Fruit fly (Drosophila melanogaster) whole organism, embryonic: Measurements from ENCODE around the gene InR.
A peak's percentile ranks its signal among the peaks of the same experiment; 100 is the strongest.

Source experiments
- Blimp-1 ChIP-seq: fragments of 200-800 bp; sonication (Bioruptor generic); optimal IDR thresholded peaks from 3 replicates; lab custom pipeline; 2018; ENCODE audit warnings: missing biosample characterization, missing genetic modification characterization, mild to moderate bottlenecking, moderate library complexity, missing genetic modification reagents
- CG10462 ChIP-seq: fragments of 200-800 bp; sonication (Bioruptor generic); optimal IDR thresholded peaks from 2 replicates; lab custom pipeline; 2016; ENCODE audit warnings: missing biosample characterization, missing genetic modification characterization
- CG10979 ChIP-seq: fragments of 200-800 bp; sonication (Bioruptor generic); optimal IDR thresholded peaks from 2 replicates; lab custom pipeline; 2018; ENCODE audit warnings: missing biosample characterization, mild to moderate bottlenecking, missing genetic modification characterization, moderate library complexity
- CG12155 ChIP-seq: fragments of 200-800 bp; sonication (Bioruptor generic); optimal IDR thresholded peaks from 3 replicates; lab custom pipeline; 2016; ENCODE audit warnings: missing biosample characterization, missing genetic modification characterization
- CG12744 ChIP-seq: fragments of 200-800 bp; sonication (Bioruptor generic); optimal IDR thresholded peaks from 2 replicates; lab custom pipeline; 2016; ENCODE audit warnings: missing biosample characterization, missing genetic modification characterization
- CG13296 ChIP-seq: fragments of 200-800 bp; sonication (Bioruptor generic); optimal IDR thresholded peaks from 3 replicates; lab custom pipeline; 2018; ENCODE audit warnings: missing biosample characterization, mild to moderate bottlenecking, missing genetic modification characterization
- CG13424 ChIP-seq: fragments of 200-800 bp; sonication (Bioruptor generic); optimal IDR thresholded peaks from 2 replicates; lab custom pipeline; 2019; ENCODE audit warnings: missing biosample characterization, mild to moderate bottlenecking, missing genetic modification characterization, moderate library complexity
- CG14441 ChIP-seq: fragments of 200-800 bp; sonication (Bioruptor generic); IDR thresholded peaks from 2 replicates; pipeline ENCODE4 v1.3.6; 2022; ENCODE audit warnings: missing biosample characterization, missing genetic modification characterization
- CG17385 ChIP-seq: fragments of 200-800 bp; sonication (Bioruptor generic); optimal IDR thresholded peaks from 3 replicates; lab custom pipeline; 2018; ENCODE audit warnings: missing biosample characterization, mild to moderate bottlenecking, missing genetic modification characterization
- CG18262 ChIP-seq: fragments of 200-800 bp; optimal IDR thresholded peaks from 3 replicates; lab custom pipeline; 2019; ENCODE audit warnings: missing biosample characterization, mild to moderate bottlenecking, missing genetic modification characterization, moderate library complexity
- CG30020 ChIP-seq: fragments of 200-800 bp; optimal IDR thresholded peaks from 2 replicates; lab custom pipeline; 2019; ENCODE audit warnings: missing biosample characterization, mild to moderate bottlenecking, missing genetic modification characterization, moderate library complexity
- CG31224 ChIP-seq: fragments of 200-800 bp; sonication (Bioruptor generic); IDR thresholded peaks from 2 replicates; pipeline ENCODE4 v1.3.6; 2022; ENCODE audit warnings: missing biosample characterization, missing genetic modification characterization
- CG31388 ChIP-seq: fragments of 200-800 bp; sonication (Bioruptor generic); optimal IDR thresholded peaks from 2 replicates; lab custom pipeline; 2016; ENCODE audit warnings: missing biosample characterization, missing genetic modification characterization
- CG31441 ChIP-seq: fragments of 200-800 bp; sonication (Bioruptor generic); IDR thresholded peaks from 2 replicates; pipeline ENCODE4 v1.3.6; 2022; ENCODE audit warnings: missing biosample characterization, missing genetic modification characterization
- CG3726 ChIP-seq: fragments of 200-800 bp; sonication (Bioruptor generic); IDR thresholded peaks from 3 replicates; pipeline ENCODE4, ENCODE4 v1.3.6; 2022; ENCODE audit warnings: missing biosample characterization, missing genetic modification characterization
- CG3838 ChIP-seq: fragments of 200-800 bp; sonication (Bioruptor generic); optimal IDR thresholded peaks from 3 replicates; lab custom pipeline; 2016; ENCODE audit warnings: missing biosample characterization, missing genetic modification characterization
- CG4424 ChIP-seq: fragments of 200-800 bp; sonication (Bioruptor generic); optimal IDR thresholded peaks from 3 replicates; lab custom pipeline; 2016; ENCODE audit warnings: missing biosample characterization, missing genetic modification characterization
- CG7839 ChIP-seq: fragments of 200-800 bp; sonication (Bioruptor generic); optimal IDR thresholded peaks from 3 replicates; lab custom pipeline; 2018; ENCODE audit warnings: missing biosample characterization, mild to moderate bottlenecking, missing genetic modification characterization, moderate library complexity
- CG7928 ChIP-seq: fragments of 200-800 bp; sonication (Bioruptor generic); optimal IDR thresholded peaks from 2 replicates; lab custom pipeline; 2017; ENCODE audit warnings: missing biosample characterization, mild to moderate bottlenecking, missing genetic modification characterization
- CG8089 ChIP-seq: fragments of 200-800 bp; sonication (Bioruptor generic); optimal IDR thresholded peaks from 3 replicates; lab custom pipeline; 2016; ENCODE audit warnings: missing biosample characterization, missing genetic modification characterization
- CG8359 ChIP-seq: fragments of 200-800 bp; sonication (Bioruptor generic); optimal IDR thresholded peaks from 2 replicates; lab custom pipeline; 2017; ENCODE audit warnings: missing biosample characterization, mild to moderate bottlenecking, missing genetic modification characterization, borderline replicate concordance
- CG8765 ChIP-seq: fragments of 200-800 bp; sonication (Bioruptor generic); IDR thresholded peaks from 2 replicates; pipeline ENCODE4 v1.3.6; 2022; ENCODE audit warnings: missing biosample characterization, missing genetic modification characterization
- CG8944 ChIP-seq: fragments of 200-800 bp; sonication (Bioruptor generic); optimal IDR thresholded peaks from 3 replicates; lab custom pipeline; 2016; ENCODE audit warnings: missing biosample characterization, missing genetic modification characterization
- CG9215 ChIP-seq: fragments of 200-800 bp; sonication (Bioruptor generic); IDR thresholded peaks from 2 replicates; pipeline ENCODE4 v1.3.6; 2022; ENCODE audit warnings: missing biosample characterization, missing genetic modification characterization
- CG9797 ChIP-seq: fragments of 200-800 bp; sonication (Bioruptor generic); optimal IDR thresholded peaks from 3 replicates; lab custom pipeline; 2018; ENCODE audit warnings: missing biosample characterization, mild to moderate bottlenecking, missing genetic modification characterization
- Dfd ChIP-seq, 2 experiments: fragments of >200 bp; optimal IDR thresholded peaks; 2 replicates each; lab custom pipeline; 2017; ENCODE audit warnings: missing biosample characterization in 2 of 2, missing genetic modification characterization in 2 of 2
- Dip2 ChIP-seq: fragments of 200-800 bp; sonication (Bioruptor generic); IDR thresholded peaks from 2 replicates; pipeline ENCODE4 v1.3.6; 2022; ENCODE audit warnings: missing biosample characterization, missing genetic modification characterization
- Ets97D ChIP-seq: fragments of 200-800 bp; sonication (Bioruptor generic); optimal IDR thresholded peaks from 3 replicates; lab custom pipeline; 2016; ENCODE audit warnings: missing biosample characterization, missing genetic modification characterization
- Fer1 ChIP-seq: fragments of 200-800 bp; sonication (Bioruptor generic); optimal IDR thresholded peaks from 2 replicates; lab custom pipeline; 2017; ENCODE audit warnings: missing biosample characterization, mild to moderate bottlenecking, missing genetic modification characterization
- Hmr ChIP-seq: fragments of 200-800 bp; sonication (Bioruptor generic); optimal IDR thresholded peaks from 3 replicates; lab custom pipeline; 2017; ENCODE audit warnings: mild to moderate bottlenecking, missing biosample characterization, missing genetic modification reagents, missing genetic modification characterization
- Lpt ChIP-seq: fragments of >200 bp; optimal IDR thresholded peaks from 2 replicates; lab custom pipeline; 2018; ENCODE audit warnings: missing biosample characterization, missing genetic modification characterization
- MESR4 ChIP-seq: fragments of 200-800 bp; sonication (Bioruptor generic); optimal IDR thresholded peaks from 2 replicates; lab custom pipeline; 2018; ENCODE audit warnings: missing biosample characterization, mild to moderate bottlenecking, missing genetic modification characterization, moderate library complexity
- Mad ChIP-seq: fragments of 200-800 bp; sonication (Bioruptor generic); optimal IDR thresholded peaks from 2 replicates; lab custom pipeline; 2016; ENCODE audit warnings: missing biosample characterization, missing genetic modification characterization
- Side ChIP-seq: fragments of 200-800 bp; sonication (Bioruptor generic); optimal IDR thresholded peaks from 2 replicates; lab custom pipeline; 2016; ENCODE audit warnings: missing biosample characterization, missing genetic modification characterization
- Sin3A ChIP-seq: fragments of >200 bp; optimal IDR thresholded peaks from 2 replicates; lab custom pipeline; 2018
- Sry-δ ChIP-seq: fragments of 200-800 bp; sonication (Bioruptor generic); optimal IDR thresholded peaks from 2 replicates; lab custom pipeline; 2016; ENCODE audit warnings: missing biosample characterization, missing genetic modification characterization
- al ChIP-seq: fragments of 200-800 bp; sonication (Bioruptor generic); IDR thresholded peaks from 2 replicates; pipeline ENCODE4 v1.3.6; 2022; ENCODE audit warnings: missing biosample characterization, missing genetic modification characterization
- crol ChIP-seq: fragments of 200-800 bp; sonication (Bioruptor generic); IDR thresholded peaks from 2 replicates; pipeline ENCODE4 v1.3.6; 2022; ENCODE audit warnings: missing biosample characterization, missing genetic modification characterization
- danr ChIP-seq: fragments of 200-800 bp; sonication (Bioruptor generic); IDR thresholded peaks from 2 replicates; pipeline ENCODE4 v1.3.6; 2022; ENCODE audit warnings: missing biosample characterization, missing genetic modification characterization
- ems ChIP-seq: fragments of 200-800 bp; sonication (Bioruptor generic); optimal IDR thresholded peaks from 3 replicates; lab custom pipeline; 2016; ENCODE audit warnings: missing biosample characterization, missing genetic modification characterization
- esg ChIP-seq: fragments of 200-800 bp; sonication (Bioruptor generic); conservative IDR thresholded peaks from 2 replicates; pipeline ENCODE4 v1.3.6; 2022; ENCODE audit warnings: missing biosample characterization, missing genetic modification characterization
- nerfin-2 ChIP-seq: fragments of 200-800 bp; sonication (Bioruptor generic); IDR thresholded peaks from 2 replicates; pipeline ENCODE4 v1.3.6; 2022; ENCODE audit warnings: missing biosample characterization, missing genetic modification characterization; ENCODE audit not compliant: partially characterized antibody
- p53 ChIP-seq: fragments of 200-800 bp; sonication (Bioruptor generic); optimal IDR thresholded peaks from 2 replicates; lab custom pipeline; 2016; ENCODE audit warnings: missing biosample characterization, missing genetic modification characterization
- pfk ChIP-seq: fragments of 200-800 bp; sonication (Bioruptor generic); optimal IDR thresholded peaks from 2 replicates; lab custom pipeline; 2018; ENCODE audit warnings: missing biosample characterization, mild to moderate bottlenecking, missing genetic modification characterization, moderate library complexity
- repo ChIP-seq: fragments of 200-800 bp; sonication (Bioruptor generic); optimal IDR thresholded peaks from 2 replicates; lab custom pipeline; 2016; ENCODE audit warnings: missing biosample characterization, missing genetic modification characterization
- shn ChIP-seq: fragments of 200-800 bp; sonication (Bioruptor generic); optimal IDR thresholded peaks from 3 replicates; lab custom pipeline; 2016; ENCODE audit warnings: missing biosample characterization, missing genetic modification characterization
- slbo ChIP-seq: fragments of 200-800 bp; sonication (Bioruptor generic); IDR thresholded peaks from 2 replicates; pipeline ENCODE4 v1.3.6; 2022; ENCODE audit warnings: missing biosample characterization, missing genetic modification characterization
- slou ChIP-seq: fragments of 200-800 bp; sonication (Bioruptor generic); optimal IDR thresholded peaks from 3 replicates; lab custom pipeline; 2016; ENCODE audit warnings: missing biosample characterization, missing genetic modification characterization
- sqz ChIP-seq: fragments of 200-800 bp; sonication (Bioruptor generic); optimal IDR thresholded peaks from 3 replicates; lab custom pipeline; 2018; ENCODE audit warnings: missing biosample characterization, mild to moderate bottlenecking, missing genetic modification characterization
- tx ChIP-seq: fragments of 200-800 bp; sonication (Bioruptor generic); optimal IDR thresholded peaks from 2 replicates; lab custom pipeline; 2016; ENCODE audit warnings: missing biosample characterization, missing genetic modification characterization
- zen ChIP-seq: fragments of 200-800 bp; sonication (Bioruptor generic); optimal IDR thresholded peaks from 3 replicates; lab custom pipeline; 2018; ENCODE audit warnings: missing biosample characterization, mild to moderate bottlenecking, missing genetic modification characterization, moderate library complexity
- zen2 ChIP-seq: fragments of 200-800 bp; sonication (Bioruptor generic); IDR thresholded peaks from 3 replicates; pipeline ENCODE4 v1.3.6; 2022; ENCODE audit warnings: missing biosample characterization, missing genetic modification characterization; ENCODE audit not compliant: partially characterized antibody

Gene InR

dm6 chr3R:21662501-21663007, 43.4 kb upstream of the InR start, which contains the start of gene Archease (continued):
- TF ChIP-seq esg (GFP tag; lab: Robert Waterston, UW), result no peak
- TF ChIP-seq CG3838 (GFP tag; lab: Kevin White, UChicago), result peak; percentile 15
- TF ChIP-seq Dfd (GFP tag; optimal IDR thresholded peaks at IDR 0.05; lab: Kevin White, UChicago), result no peak
- 0 out of 2 replicates have a peak, but pooled peaks have one; percentile 12 for TF ChIP-seq al (GFP tag; lab: Robert Waterston, UW)
- TF ChIP-seq CG9215 (GFP tag; lab: Robert Waterston, UW), result no peak
- no peak for TF ChIP-seq shn (GFP tag; lab: Kevin White, UChicago)
- no peak for TF ChIP-seq crol
- TF ChIP-seq Ets97D (GFP tag; lab: Kevin White, UChicago), result peak; percentile 84
- TF ChIP-seq Fer1, result peak; percentile 82
- no peak for TF ChIP-seq CG10462 (GFP tag; lab: Kevin White, UChicago)
- no peak for TF ChIP-seq zen2
- peak; percentile 61 for TF ChIP-seq CG7839 (tag; lab: Kevin White, UChicago)
- TF ChIP-seq CG13424 (tag; lab: Kevin White, UChicago), result peak; percentile 63
- TF ChIP-seq CG7928 (GFP tag; lab: Kevin White, UChicago), result no peak
- TF ChIP-seq Lpt (GFP tag; lab: Kevin White, UChicago), result no peak
- TF ChIP-seq Side (GFP tag; lab: Kevin White, UChicago), result peak; percentile 7
- no peak for TF ChIP-seq Sry-δ
- TF ChIP-seq CG8944 (GFP tag; lab: Kevin White, UChicago), result no peak
- TF ChIP-seq CG4424 (GFP tag; lab: Kevin White, UChicago), result peak; percentile 58
- TF ChIP-seq CG18262 (tag; lab: Kevin White, UChicago), result peak; percentile 51
- no peak for TF ChIP-seq Blimp-1 (GFP tag; lab: Kevin White, UChicago)
- TF ChIP-seq CG12155 (GFP tag; lab: Kevin White, UChicago), result no peak
- no peak for TF ChIP-seq Mad (GFP tag; lab: Kevin White, UChicago)
- no peak for TF ChIP-seq CG8359 (GFP tag; lab: Kevin White, UChicago)
- TF ChIP-seq sqz (GFP tag; lab: Kevin White, UChicago), result no peak
- TF ChIP-seq CG31388 (GFP tag; lab: Kevin White, UChicago), result no peak
- TF ChIP-seq CG8765 (GFP tag; lab: Robert Waterston, UW), result no peak
- TF ChIP-seq CG13296 (GFP tag; lab: Kevin White, UChicago), result peak; percentile 81
- TF ChIP-seq Sin3A (lab: Kevin White, UChicago), result peak; percentile 49
- TF ChIP-seq Hmr (GFP tag; lab: Kevin White, UChicago), result peak; percentile 68
- no peak for TF ChIP-seq nerfin-2 (GFP tag; lab: Robert Waterston, UW)
- TF ChIP-seq slbo (GFP tag; lab: Robert Waterston, UW), result peak; percentile 53
- no peak for TF ChIP-seq ems (GFP tag; lab: Kevin White, UChicago)
- TF ChIP-seq CG12744, result no peak
- TF ChIP-seq CG30020, result peak; percentile 6
- no peak for TF ChIP-seq repo (GFP tag; lab: Kevin White, UChicago)
- no peak for TF ChIP-seq slou
- peak; percentile 74 for TF ChIP-seq MESR4
- peak; percentile 76 for TF ChIP-seq CG9797 (GFP tag; lab: Kevin White, UChicago)
- no peak for TF ChIP-seq CG8089 (GFP tag; lab: Kevin White, UChicago)
- no peak for TF ChIP-seq tx (GFP tag; lab: Kevin White, UChicago)
- no peak for TF ChIP-seq pfk
- no peak for TF ChIP-seq CG14441 (GFP tag; lab: Robert Waterston, UW)
- TF ChIP-seq CG17385 (GFP tag; lab: Kevin White, UChicago), result peak; percentile 65
- TF ChIP-seq Dip2 (GFP tag; lab: Robert Waterston, UW), result no peak
- TF ChIP-seq CG10979 (tag; lab: Kevin White, UChicago), result peak; percentile 56
- peak; percentile 64 for TF ChIP-seq CG31441 (GFP tag; lab: Robert Waterston, UW)
- no peak for TF ChIP-seq CG31224
- no peak for TF ChIP-seq danr
- TF ChIP-seq CG3726 (GFP tag; lab: Robert Waterston, UW), result no peak
- TF ChIP-seq zen (tag; lab: Kevin White, UChicago), result peak; percentile 3
- TF ChIP-seq p53 (GFP tag; lab: Kevin White, UChicago), result no peak
